Worm (Caenorhabditis elegans): ENCODE measurements around the gene chdh-1.

chdh-1 gene

ce11 chrII:8740326-8740949 lies 41.7 kb upstream of the chdh-1 start (continued):
- no peak for TF ChIP-seq dmd-8 (GFP tag; IDR thresholded peaks at IDR 0.05)
- TF ChIP-seq mes-2 (tag; optimal IDR thresholded peaks at IDR 0.05; ENCODE audit: poor library complexity, severe bottlenecking), result no peak
- no peak for TF ChIP-seq ztf-11 (tag; optimal IDR thresholded peaks at IDR 0.05)
- peak; percentile 87 for TF ChIP-seq lin-1 (GFP tag; IDR thresholded peaks at IDR 0.05)
- no peak for TF ChIP-seq unc-39 (tag; optimal IDR thresholded peaks at IDR 0.05)
- no peak for TF ChIP-seq snpc-4 (tag; optimal IDR thresholded peaks at IDR 0.05)
- TF ChIP-seq jun-1 (tag; optimal IDR thresholded peaks at IDR 0.05), result no peak
- no peak for TF ChIP-seq spr-3 (GFP tag; optimal IDR thresholded peaks at IDR 0.05)
- TF ChIP-seq pqm-1 (tag; optimal IDR thresholded peaks at IDR 0.05), result peak; percentile 81
- TF ChIP-seq nhr-11 (tag; optimal IDR thresholded peaks at IDR 0.05), result peak; percentile 14
- no peak for TF ChIP-seq F10B5.3 (tag; optimal IDR thresholded peaks at IDR 0.05)
- no peak for TF ChIP-seq arid-1 (GFP tag; conservative IDR thresholded peaks at IDR 0.05)
- TF ChIP-seq ceh-20 (GFP tag; IDR thresholded peaks at IDR 0.05), result peak; percentile 40; the same call in 1 of the 2 replicates
- TF ChIP-seq rbr-2 (tag; optimal IDR thresholded peaks at IDR 0.05), result no peak
- no peak for TF ChIP-seq zag-1 (tag; optimal IDR thresholded peaks at IDR 0.05)
- no peak for TF ChIP-seq duxl-1 (tag; optimal IDR thresholded peaks at IDR 0.05; ENCODE audit: poor library complexity)
- peak; percentile 35 for TF ChIP-seq mxl-3 (GFP tag; optimal IDR thresholded peaks at IDR 0.05)
- TF ChIP-seq mxl-2 (GFP tag; conservative IDR thresholded peaks at IDR 0.05), result no peak
- peak; percentile 22 for TF ChIP-seq nhr-102 (tag; optimal IDR thresholded peaks at IDR 0.05)
- no peak for TF ChIP-seq T26A8.4 (GFP tag; IDR thresholded peaks at IDR 0.05)
- peak; percentile 98 for TF ChIP-seq aha-1 (tag)
- TF ChIP-seq ceh-44 (GFP tag; IDR thresholded peaks at IDR 0.05), result no peak
- no peak for TF ChIP-seq mep-1 (tag; optimal IDR thresholded peaks at IDR 0.05)
- TF ChIP-seq lin-39 (tag; optimal IDR thresholded peaks at IDR 0.05), result no peak
- TF ChIP-seq nhr-237 (tag; optimal IDR thresholded peaks at IDR 0.05), result no peak
- TF ChIP-seq F37D6.2 (tag; optimal IDR thresholded peaks at IDR 0.05), result no peak
- TF ChIP-seq nhr-6 (tag; optimal IDR thresholded peaks at IDR 0.05), result no peak
- no peak for TF ChIP-seq daf-19 (GFP tag; conservative IDR thresholded peaks at IDR 0.05)
- TF ChIP-seq Y48G9A.11 (GFP tag; IDR thresholded peaks at IDR 0.05), result no peak
- TF ChIP-seq attf-4 (tag; optimal IDR thresholded peaks at IDR 0.05), result no peak
- no peak for TF ChIP-seq fkh-10 (GFP tag; optimal IDR thresholded peaks at IDR 0.05)
- no peak for TF ChIP-seq dmd-9 (GFP tag; IDR thresholded peaks at IDR 0.05)
- TF ChIP-seq tag-97 (GFP tag; IDR thresholded peaks at IDR 0.05), result no peak
- TF ChIP-seq zfp-3 (GFP tag; conservative IDR thresholded peaks at IDR 0.05), result 0 out of 2 replicates have a peak, but pooled peaks have one; percentile 24
- TF ChIP-seq hmg-1.1 (GFP tag; IDR thresholded peaks at IDR 0.05), result no peak
- TF ChIP-seq mdl-1 (tag; optimal IDR thresholded peaks at IDR 0.05), result peak; percentile 49 to 82
- no peak for TF ChIP-seq Y5F2A.4 (GFP tag; optimal IDR thresholded peaks at IDR 0.05)
- TF ChIP-seq daf-16 (GFP tag; optimal IDR thresholded peaks at IDR 0.05), result no peak
- TF ChIP-seq daf-16 (tag; optimal IDR thresholded peaks at IDR 0.05), result peak; percentile 83
- TF ChIP-seq ces-1 (GFP tag; optimal IDR thresholded peaks at IDR 0.05), result no peak

- peak; percentile 98 for TF ChIP-seq php-3 (GFP tag; IDR thresholded peaks at IDR 0.05)
- TF ChIP-seq mep-1 (tag; optimal IDR thresholded peaks at IDR 0.05), result no peak
- TF ChIP-seq nhr-48 (tag; optimal IDR thresholded peaks at IDR 0.05), result peak; percentile 64
- TF ChIP-seq zfp-2 (tag; optimal IDR thresholded peaks at IDR 0.05), result no peak
- no peak for TF ChIP-seq ceh-28 (tag; optimal IDR thresholded peaks at IDR 0.05)
- peak; percentile 25 for TF ChIP-seq pqm-1 (tag; optimal IDR thresholded peaks at IDR 0.05)
- no peak for TF ChIP-seq aly-2 (tag; optimal IDR thresholded peaks at IDR 0.05)
- TF ChIP-seq tra-1 (GFP tag; IDR thresholded peaks at IDR 0.05), result no peak
- TF ChIP-seq duxl-1 (tag; optimal IDR thresholded peaks at IDR 0.05; ENCODE audit: poor library complexity), result no peak
- TF ChIP-seq dmd-6 (GFP tag; IDR thresholded peaks at IDR 0.05), result peak; percentile 57
- TF ChIP-seq hlh-30 (tag; optimal IDR thresholded peaks at IDR 0.05; ENCODE audit: insufficient read depth), result peak; percentile 11
- TF ChIP-seq nhr-10 (tag; optimal IDR thresholded peaks at IDR 0.05), result peak; percentile 23
- peak; percentile 22 for TF ChIP-seq nhr-102 (tag; optimal IDR thresholded peaks at IDR 0.05)
- peak in 1 of 2 experiments; percentile 34 for TF ChIP-seq mdl-1 (tag; optimal IDR thresholded peaks at IDR 0.05)
- TF ChIP-seq dve-1 (tag; optimal IDR thresholded peaks at IDR 0.05; ENCODE audit: insufficient read depth), result peak; percentile 92
- TF ChIP-seq set-16 (GFP tag; IDR thresholded peaks at IDR 0.05), result no peak
- TF ChIP-seq hlh-11 (tag; optimal IDR thresholded peaks at IDR 0.05), result peak; percentile 53
- TF ChIP-seq jun-1 (tag; optimal IDR thresholded peaks at IDR 0.05), result no peak
- no peak for TF ChIP-seq nhr-237 (tag; optimal IDR thresholded peaks at IDR 0.05)
These were observed 40.2 kb upstream of the chdh-1 start for ce11 chrII:8738955-8739354.

Measured in whole organism, L4 larva.